Worm (Caenorhabditis elegans): ENCODE results near the gene spp-22.

The spp-22 gene

ce11 chrX:7211405-7211804, at the start of gene spp-22:
TSS of gene spp-22 (plus strand) at chrX:7211705.
- TF ChIP-seq pqm-1 (tag; optimal IDR thresholded peaks at IDR 0.05), result no peak
- TF ChIP-seq unc-3 (GFP tag; conservative IDR thresholded peaks at IDR 0.05), result no peak
- TF ChIP-seq unc-3 (tag; optimal IDR thresholded peaks at IDR 0.05), result no peak
- no peak for TF ChIP-seq sox-2 (GFP tag; IDR thresholded peaks at IDR 0.05)
- no peak for TF ChIP-seq rnt-1 (tag; optimal IDR thresholded peaks at IDR 0.05)
- no peak for TF ChIP-seq fax-1 (tag; optimal IDR thresholded peaks at IDR 0.05)
- TF ChIP-seq hlh-8 (tag; optimal IDR thresholded peaks at IDR 0.05), result no peak
- no peak for TF ChIP-seq ceh-24 (tag; optimal IDR thresholded peaks at IDR 0.05)
- TF ChIP-seq hlh-15 (tag; optimal IDR thresholded peaks at IDR 0.05), result no peak
- TF ChIP-seq unc-42 (tag; optimal IDR thresholded peaks at IDR 0.05), result no peak
- no peak for TF ChIP-seq ahr-1 (tag; optimal IDR thresholded peaks at IDR 0.05)
- TF ChIP-seq C08G9.2 (tag; optimal IDR thresholded peaks at IDR 0.05), result no peak
- no peak for TF ChIP-seq pha-2 (tag; optimal IDR thresholded peaks at IDR 0.05)
- TF ChIP-seq T23F11.4 (GFP tag; optimal IDR thresholded peaks at IDR 0.05), result no peak
- TF ChIP-seq pat-9 (tag; optimal IDR thresholded peaks at IDR 0.05), result no peak
- no peak for TF ChIP-seq ceh-48 (tag; optimal IDR thresholded peaks at IDR 0.05)
- no peak for TF ChIP-seq sox-4 (tag; optimal IDR thresholded peaks at IDR 0.05)
- TF ChIP-seq sdc-2 (tag; optimal IDR thresholded peaks at IDR 0.05), result no peak
- no peak for TF ChIP-seq ceh-22 (tag; optimal IDR thresholded peaks at IDR 0.05)
- TF ChIP-seq ref-2 (tag; optimal IDR thresholded peaks at IDR 0.05), result no peak

DNA sequence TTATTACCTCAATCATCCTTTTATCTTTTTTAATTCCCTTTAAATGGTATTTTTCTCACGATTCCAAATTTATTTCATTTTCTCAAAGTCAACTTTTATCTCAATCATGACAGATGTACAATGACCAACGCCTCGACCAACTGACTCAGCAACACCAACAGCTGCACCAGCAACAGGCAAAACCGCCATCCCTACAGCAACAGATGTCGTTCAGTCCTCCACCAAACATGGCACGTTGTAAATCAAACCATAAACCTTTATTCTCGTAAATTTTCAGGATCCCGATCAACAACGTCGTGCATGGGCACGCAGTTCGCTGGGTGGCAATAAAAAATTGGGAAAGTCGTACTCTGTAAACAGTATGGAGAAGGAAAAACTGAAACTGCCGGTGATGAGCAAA, 48.7 kb upstream of the spp-22 start:
- no peak for TF ChIP-seq nhr-11 (tag; optimal IDR thresholded peaks at IDR 0.05)
- TF ChIP-seq dve-1 (tag; optimal IDR thresholded peaks at IDR 0.05), result no peak
- TF ChIP-seq T23F11.4 (GFP tag; optimal IDR thresholded peaks at IDR 0.05), result no peak
- TF ChIP-seq che-1 (tag; optimal IDR thresholded peaks at IDR 0.05), result no peak
- no peak for TF ChIP-seq fkh-10 (GFP tag; optimal IDR thresholded peaks at IDR 0.05)
- TF ChIP-seq ceh-19 (GFP tag; optimal IDR thresholded peaks at IDR 0.05), result no peak
- no peak for TF ChIP-seq fax-1 (tag; optimal IDR thresholded peaks at IDR 0.05)
- TF ChIP-seq rnt-1 (tag; optimal IDR thresholded peaks at IDR 0.05), result no peak
- no peak for TF ChIP-seq madf-2 (tag; optimal IDR thresholded peaks at IDR 0.05)

DNA sequence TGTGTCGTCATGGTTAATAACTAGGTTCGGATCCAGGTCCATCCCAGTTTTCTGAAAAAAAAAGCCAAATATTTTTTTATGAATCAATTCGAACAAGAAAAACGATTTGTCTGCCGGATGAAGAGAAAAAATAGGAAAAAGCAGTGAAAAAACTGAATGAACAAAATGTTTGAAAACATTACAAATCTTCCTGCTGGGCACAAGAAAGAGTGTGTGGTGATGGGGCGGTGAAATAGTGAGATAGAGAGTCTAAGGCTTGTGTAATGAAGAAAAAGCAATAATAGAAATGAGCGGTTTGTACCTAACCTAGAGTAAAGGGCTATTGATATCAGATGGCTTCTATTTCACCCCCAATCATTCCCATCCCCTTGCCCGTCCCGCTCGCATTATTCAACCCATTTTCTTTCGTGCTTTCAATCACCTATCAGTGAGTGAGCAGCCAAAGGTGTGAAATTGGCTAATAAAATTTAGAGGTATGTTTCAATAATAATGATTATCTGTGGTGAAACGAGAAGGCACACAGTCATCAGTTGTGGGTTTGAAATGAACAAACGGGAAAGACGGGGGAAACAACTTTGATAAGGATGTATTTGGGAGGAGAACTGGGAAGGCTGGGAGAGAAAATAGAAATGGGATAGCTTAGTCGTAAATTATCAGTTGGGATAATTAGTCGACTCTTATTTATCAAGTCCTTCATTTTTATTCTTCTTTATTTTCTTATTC, 40.8 kb upstream of the spp-22 start, which contains the start of gene bar-1:
bar-1 (minus strand) TSS at position 51 of the 723 bp plus-strand sequence.
- TF ChIP-seq zip-5 (tag; optimal IDR thresholded peaks at IDR 0.05) (no peak), ttx-3 (tag; optimal IDR thresholded peaks at IDR 0.05) (no peak), sox-2 (GFP tag; IDR thresholded peaks at IDR 0.05) (no peak), K02D7.2 (tag; optimal IDR thresholded peaks at IDR 0.05) (no peak), dmd-4 (tag; optimal IDR thresholded peaks at IDR 0.05; ENCODE audit: borderline replicate concordance) (no peak), tbx-7 (tag; optimal IDR thresholded peaks at IDR 0.05) (no peak), unc-3 (GFP tag; conservative IDR thresholded peaks at IDR 0.05) (no peak), unc-3 (tag; optimal IDR thresholded peaks at IDR 0.05) (no peak), odd-2 (tag; optimal IDR thresholded peaks at IDR 0.05) (no peak), madf-2 (tag; optimal IDR thresholded peaks at IDR 0.05) (no peak), K09A11.1 (tag; optimal IDR thresholded peaks at IDR 0.05; ENCODE audit: insufficient read depth) (no peak)

- TF ChIP-seq ceh-14 (tag; optimal IDR thresholded peaks at IDR 0.05), result no peak
- no peak for TF ChIP-seq ceh-18 (tag; optimal IDR thresholded peaks at IDR 0.05)
- no peak for TF ChIP-seq sdc-2 (tag; optimal IDR thresholded peaks at IDR 0.05)
These were observed 36.1 kb upstream of the spp-22 start for ce11 chrX:7175389-7175788.

Data from whole organism, late embryonic.